Fruit fly (Drosophila melanogaster) whole organism, embryonic: ENCODE data around the gene CG33923.

Experiments used
- Abd-B ChIP-seq: fragments of 200-800 bp; sonication (Bioruptor generic); optimal IDR thresholded peaks from 2 replicates; lab custom pipeline; 2018; ENCODE audit warnings: missing biosample characterization, mild to moderate bottlenecking, missing genetic modification characterization, moderate library complexity
- Blimp-1 ChIP-seq: fragments of 200-800 bp; sonication (Bioruptor generic); optimal IDR thresholded peaks from 3 replicates; lab custom pipeline; 2018; ENCODE audit warnings: missing biosample characterization, missing genetic modification characterization, mild to moderate bottlenecking, moderate library complexity, missing genetic modification reagents
- Bteb2 ChIP-seq: fragments of 200-800 bp; sonication (Bioruptor generic); optimal IDR thresholded peaks from 2 replicates; lab custom pipeline; 2016; ENCODE audit warnings: missing biosample characterization, missing genetic modification characterization
- CG12299 ChIP-seq: fragments of 200-800 bp; sonication (Bioruptor generic); optimal IDR thresholded peaks from 2 replicates; lab custom pipeline; 2018; ENCODE audit warnings: missing biosample characterization, mild to moderate bottlenecking, missing genetic modification characterization
- CG13894 ChIP-seq: fragments of 200-800 bp; sonication (Bioruptor generic); optimal IDR thresholded peaks from 3 replicates; lab custom pipeline; 2018; ENCODE audit warnings: missing biosample characterization, mild to moderate bottlenecking, missing genetic modification characterization, moderate library complexity
- CG14860 ChIP-seq: fragments of 200-800 bp; sonication (Bioruptor generic); IDR thresholded peaks from 3 replicates; pipeline ENCODE4 v1.3.6; 2022; ENCODE audit warnings: missing biosample characterization, missing genetic modification characterization; ENCODE audit not compliant: partially characterized antibody
- CG15696 ChIP-seq: fragments of 200-800 bp; sonication (Bioruptor generic); optimal IDR thresholded peaks from 2 replicates; lab custom pipeline; 2019; ENCODE audit warnings: missing biosample characterization, mild to moderate bottlenecking, missing genetic modification characterization, moderate library complexity
- CG17361 ChIP-seq: fragments of 200-800 bp; sonication (Bioruptor generic); IDR thresholded peaks from 3 replicates; pipeline ENCODE4 v1.3.6; 2022; ENCODE audit warnings: missing biosample characterization, missing genetic modification characterization
- CG17829 ChIP-seq: fragments of 200-800 bp; optimal IDR thresholded peaks from 2 replicates; lab custom pipeline; 2019; ENCODE audit warnings: missing biosample characterization, mild to moderate bottlenecking, missing genetic modification characterization, moderate library complexity
- CG2678 ChIP-seq: fragments of 200-800 bp; sonication (Bioruptor generic); optimal IDR thresholded peaks from 3 replicates; lab custom pipeline; 2019; ENCODE audit warnings: missing biosample characterization, mild to moderate bottlenecking, missing genetic modification characterization, moderate library complexity
- CG2875 ChIP-seq: fragments of 200-800 bp; sonication (Bioruptor generic); optimal IDR thresholded peaks from 2 replicates; lab custom pipeline; 2017; ENCODE audit warnings: missing biosample characterization, mild to moderate bottlenecking, missing genetic modification characterization, missing genetic modification reagents
- CG34224 ChIP-seq: fragments of 200-800 bp; sonication (Bioruptor generic); IDR thresholded peaks from 3 replicates; pipeline ENCODE4 v1.3.6; 2022; ENCODE audit warnings: missing biosample characterization, missing genetic modification characterization; ENCODE audit not compliant: partially characterized antibody
- CG3726 ChIP-seq: fragments of 200-800 bp; sonication (Bioruptor generic); IDR thresholded peaks from 3 replicates; pipeline ENCODE4, ENCODE4 v1.3.6; 2022; ENCODE audit warnings: missing biosample characterization, missing genetic modification characterization
- CG43689 ChIP-seq: fragments of 200-800 bp; sonication (Bioruptor generic); IDR thresholded peaks from 2 replicates; pipeline ENCODE4 v1.3.6; 2022; ENCODE audit warnings: missing biosample characterization, missing genetic modification characterization
- CG4730 ChIP-seq: fragments of 200-800 bp; sonication (Bioruptor generic); IDR thresholded peaks from 2 replicates; pipeline ENCODE4 v1.3.6; 2022; ENCODE audit warnings: missing biosample characterization, missing genetic modification characterization
- CkIIα-i1 ChIP-seq: fragments of 200-800 bp; sonication (Bioruptor generic); IDR thresholded peaks from 2 replicates; pipeline ENCODE4 v1.3.6; 2022; ENCODE audit warnings: missing biosample characterization, missing genetic modification characterization
- D19B ChIP-seq: fragments of 200-800 bp; sonication (Bioruptor generic); optimal IDR thresholded peaks from 2 replicates; lab custom pipeline; 2017; ENCODE audit warnings: missing biosample characterization, mild to moderate bottlenecking, missing genetic modification characterization
- Drgx ChIP-seq: fragments of 200-800 bp; sonication (Bioruptor generic); IDR thresholded peaks from 2 replicates; pipeline ENCODE4 v1.3.6; 2022; ENCODE audit warnings: missing biosample characterization, missing genetic modification characterization
- Ets65A ChIP-seq: fragments of 200-800 bp; sonication (Bioruptor generic); peaks from one replicate; lab custom pipeline; 2016; ENCODE audit warnings: missing biosample characterization, missing genetic modification characterization
- HmgZ ChIP-seq: fragments of 200-800 bp; sonication (Bioruptor generic); optimal IDR thresholded peaks from 2 replicates; lab custom pipeline; 2018; ENCODE audit warnings: missing biosample characterization, mild to moderate bottlenecking, missing genetic modification characterization
- Hr78 ChIP-seq, 2 experiments: fragments of 200-800 bp in 1 of 2; fragments of >200 bp in 1 of 2; sonication (Bioruptor generic) in 1 of 2; optimal IDR thresholded peaks; 2 replicates each; lab custom pipeline; 2017 to 2019; ENCODE audit warnings: missing biosample characterization in 2 of 2, missing genetic modification characterization in 2 of 2, mild to moderate bottlenecking in 1 of 2, moderate library complexity in 1 of 2
- Mad ChIP-seq: fragments of 200-800 bp; sonication (Bioruptor generic); optimal IDR thresholded peaks from 2 replicates; lab custom pipeline; 2016; ENCODE audit warnings: missing biosample characterization, missing genetic modification characterization
- Sin3A ChIP-seq: fragments of >200 bp; optimal IDR thresholded peaks from 2 replicates; lab custom pipeline; 2018
- al ChIP-seq: fragments of 200-800 bp; sonication (Bioruptor generic); IDR thresholded peaks from 2 replicates; pipeline ENCODE4 v1.3.6; 2022; ENCODE audit warnings: missing biosample characterization, missing genetic modification characterization
- ara ChIP-seq: fragments of 200-800 bp; sonication (Bioruptor generic); IDR thresholded peaks from 2 replicates; pipeline ENCODE4 v1.3.6; 2022; ENCODE audit warnings: missing biosample characterization, missing genetic modification characterization
- bsh ChIP-seq, 2 experiments: fragments of 200-800 bp; sonication (Bioruptor generic); optimal IDR thresholded peaks; 2 replicates each; lab custom pipeline; 2017 to 2018; ENCODE audit warnings: mild to moderate bottlenecking in 2 of 2, missing biosample characterization in 2 of 2, missing genetic modification characterization in 2 of 2, moderate library complexity in 1 of 2
- chinmo ChIP-seq: fragments of 200-800 bp; sonication (Bioruptor generic); IDR thresholded peaks from 4 replicates; pipeline ENCODE4 v1.3.6; 2022; ENCODE audit warnings: missing biosample characterization, missing genetic modification characterization; ENCODE audit not compliant: partially characterized antibody
- crc ChIP-seq: fragments of 200-800 bp; sonication (Bioruptor generic); optimal IDR thresholded peaks from 2 replicates; lab custom pipeline; 2016; ENCODE audit warnings: missing biosample characterization, missing genetic modification characterization
- dmrt11E ChIP-seq: fragments of 200-800 bp; sonication (Bioruptor generic); optimal IDR thresholded peaks from 3 replicates; lab custom pipeline; 2018; ENCODE audit warnings: missing biosample characterization, mild to moderate bottlenecking, missing genetic modification characterization, moderate library complexity
- fd102C ChIP-seq: fragments of 200-800 bp; sonication (Bioruptor generic); optimal IDR thresholded peaks from 2 replicates; lab custom pipeline; 2018; ENCODE audit warnings: missing biosample characterization, mild to moderate bottlenecking, missing genetic modification characterization, moderate library complexity
- gsb-n ChIP-seq: fragments of 200-800 bp; sonication (Bioruptor generic); optimal IDR thresholded peaks from 3 replicates; lab custom pipeline; 2018; ENCODE audit warnings: missing biosample characterization, mild to moderate bottlenecking, missing genetic modification characterization
- her ChIP-seq: fragments of 200-800 bp; sonication (Bioruptor generic); optimal IDR thresholded peaks from 2 replicates; lab custom pipeline; 2016; ENCODE audit warnings: missing biosample characterization, missing genetic modification characterization
- nerfin-1 ChIP-seq: fragments of 200-800 bp; sonication (Bioruptor generic); optimal IDR thresholded peaks from 3 replicates; lab custom pipeline; 2019; ENCODE audit warnings: missing biosample characterization, mild to moderate bottlenecking, missing genetic modification characterization, moderate library complexity
- pros ChIP-seq: fragments of 200-800 bp; sonication (Bioruptor generic); optimal IDR thresholded peaks from 3 replicates; lab custom pipeline; 2019; ENCODE audit warnings: missing biosample characterization, mild to moderate bottlenecking, missing genetic modification characterization, moderate library complexity
- sd ChIP-seq: fragments of 200-800 bp; sonication (Bioruptor generic); optimal IDR thresholded peaks from 3 replicates; lab custom pipeline; 2018; ENCODE audit warnings: missing biosample characterization, mild to moderate bottlenecking, missing genetic modification characterization, moderate library complexity
- z ChIP-seq: fragments of 200-800 bp; sonication (Bioruptor generic); IDR thresholded peaks from 3 replicates; pipeline ENCODE4 v1.3.6; 2022; ENCODE audit warnings: missing biosample characterization, missing genetic modification characterization
- zf30C ChIP-seq: fragments of 200-800 bp; sonication (Bioruptor generic); optimal IDR thresholded peaks from 3 replicates; lab custom pipeline; 2018; ENCODE audit warnings: missing biosample characterization, mild to moderate bottlenecking, missing genetic modification characterization

Gene CG33923

dm6 chr2L:1341995-1342394, at the start of gene CG33923:
TSS of gene CG33923 (minus strand) at chr2L:1342095.
- TF ChIP-seq z (GFP tag; lab: Robert Waterston, UW), result no peak
- no peak for TF ChIP-seq gsb-n (tag; lab: Kevin White, UChicago)
- TF ChIP-seq Sin3A (lab: Kevin White, UChicago), result no peak
- no peak for TF ChIP-seq crc
- TF ChIP-seq D19B (GFP tag; lab: Kevin White, UChicago), result no peak
- no peak for TF ChIP-seq CG13894 (tag; lab: Kevin White, UChicago)

DNA sequence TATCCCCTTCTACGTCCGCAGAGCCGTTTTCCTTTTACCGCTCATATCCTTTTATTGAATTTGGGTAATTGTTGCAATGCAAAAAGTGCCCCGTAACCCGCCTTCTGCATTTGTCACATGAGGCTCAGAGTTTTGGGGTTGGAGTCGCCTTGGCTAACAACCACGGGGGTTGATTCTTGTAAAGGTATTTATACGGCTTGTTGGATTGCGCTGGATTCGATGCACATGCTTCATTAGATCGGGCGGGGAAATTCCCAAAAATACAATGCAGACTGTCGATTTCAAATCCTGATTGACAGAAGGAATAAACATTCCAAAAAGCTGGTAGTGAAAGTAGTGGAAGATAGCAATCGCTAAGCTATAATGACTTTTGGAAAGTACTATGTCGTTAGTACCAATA, 48.4 kb upstream of the CG33923 start:
- peak; percentile 96 for TF ChIP-seq nerfin-1 (tag; lab: Kevin White, UChicago)
- TF ChIP-seq CG12299 (tag; lab: Kevin White, UChicago), result no peak
- no peak for TF ChIP-seq Hr78 (GFP tag; optimal IDR thresholded peaks at IDR 0.05; lab: Kevin White, UChicago)
- TF ChIP-seq chinmo (GFP tag; lab: Robert Waterston, UW), result 0 out of 4 replicates have a peak, but pooled peaks have one; percentile 30
- TF ChIP-seq Abd-B (GFP tag; lab: Kevin White, UChicago), result no peak
- no peak for TF ChIP-seq al (GFP tag; lab: Robert Waterston, UW)
- peak; percentile 80 for TF ChIP-seq pros (GFP tag; lab: Kevin White, UChicago)
- no peak for TF ChIP-seq D19B (GFP tag; lab: Kevin White, UChicago)
- TF ChIP-seq CG17829 (tag; lab: Kevin White, UChicago), result no peak
- no peak for TF ChIP-seq fd102C (GFP tag; lab: Kevin White, UChicago)
- peak; percentile 26 for TF ChIP-seq gsb-n (tag; lab: Kevin White, UChicago)
- no peak for TF ChIP-seq Bteb2 (GFP tag; lab: Kevin White, UChicago)
- TF ChIP-seq sd (tag; lab: Kevin White, UChicago), result peak; percentile 9
- no peak for TF ChIP-seq CG2875 (GFP tag; lab: Kevin White, UChicago)
- TF ChIP-seq Blimp-1 (GFP tag; lab: Kevin White, UChicago), result no peak
- TF ChIP-seq CkIIα-i1 (GFP tag; lab: Robert Waterston, UW), result no peak
- no peak for TF ChIP-seq CG15696 (tag; lab: Kevin White, UChicago)
- TF ChIP-seq, all 482 proteins: peak for 5

DNA sequence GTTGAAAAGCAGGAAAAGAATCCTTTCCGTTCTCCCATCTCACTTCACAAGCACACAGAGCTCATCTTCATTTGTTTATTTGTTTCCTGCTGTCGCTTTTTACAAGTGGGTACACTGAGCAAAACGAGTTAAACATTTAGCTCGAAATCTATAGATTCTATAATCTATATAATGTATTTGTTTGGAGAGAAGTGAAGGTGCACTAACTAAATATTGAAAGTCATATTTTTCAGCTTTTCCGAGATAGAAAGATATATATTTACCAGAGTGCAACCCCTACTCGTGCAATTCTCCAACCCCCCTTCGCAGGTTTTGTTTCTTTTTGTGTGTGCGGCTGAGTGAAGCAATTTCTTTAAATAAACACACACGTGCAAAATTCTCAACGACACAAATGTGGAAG, 45.9 kb upstream of the CG33923 start:
- TF ChIP-seq zf30C (GFP tag; lab: Kevin White, UChicago) (peak; percentile 33), CG14860 (no peak), her (GFP tag; lab: Kevin White, UChicago) (no peak), Drgx (GFP tag; lab: Robert Waterston, UW) (0 out of 2 replicates have a peak, but pooled peaks have one; percentile 29), Ets65A (GFP tag; lab: Kevin White, UChicago) (peak; percentile 53), Mad (GFP tag; lab: Kevin White, UChicago) (no peak), CG3726 (GFP tag; lab: Robert Waterston, UW) (no peak), CG43689 (GFP tag; lab: Robert Waterston, UW) (no peak), dmrt11E (no peak), CG2678 (tag; lab: Kevin White, UChicago) (no peak), CG17361 (GFP tag; lab: Robert Waterston, UW) (0 out of 3 replicates have a peak, but pooled peaks have one; percentile 9), bsh (GFP tag; optimal IDR thresholded peaks at IDR 0.05; lab: Kevin White, UChicago) (peak in 1 of 2 experiments; percentile 27), HmgZ (no peak), ara (GFP tag; lab: Robert Waterston, UW) (no peak), CG4730 (no peak), CG34224 (GFP tag; lab: Robert Waterston, UW) (no peak), nerfin-1 (tag; lab: Kevin White, UChicago) (peak; percentile 27)
